Worm (Caenorhabditis elegans) whole organism, early embryonic: ENCODE measurements around the gene sre-37.
"Not testable (repeated sequence)": the region's sequence is repeated elsewhere in the genome, so short reads cannot be mapped to it uniquely, and the experiment has no call there.

ENCODE experiments used
- B0310.2 ChIP-seq: sonication (generic microtip); optimal IDR thresholded peaks from 2 replicates; lab custom pipeline; 2016; ENCODE audit warnings: mild to moderate bottlenecking, missing genetic modification characterization, missing compliant biosample characterization
- F13C5.2 ChIP-seq: sonication (generic microtip); optimal IDR thresholded peaks from 2 replicates; lab custom pipeline; 2017; ENCODE audit warnings: mild to moderate bottlenecking, missing genetic modification characterization, inconsistent platforms, missing compliant biosample characterization
- aly-1 ChIP-seq: sonication (generic microtip); optimal IDR thresholded peaks from 2 replicates; lab custom pipeline; 2016; ENCODE audit warnings: missing genetic modification characterization, missing compliant biosample characterization
- ama-1 ChIP-seq: fragments of 150-350 bp; optimal IDR thresholded peaks from 2 replicates; lab custom pipeline; 2014
- ceh-13 ChIP-seq: fragments of 200-800 bp; sonication (Bioruptor generic); optimal IDR thresholded peaks from 2 replicates; lab custom pipeline; 2018; ENCODE audit warnings: mild to moderate bottlenecking, missing genetic modification characterization, missing compliant biosample characterization
- flt-1 ChIP-seq: fragments of 200-800 bp; sonication (Bioruptor generic); IDR thresholded peaks from 2 replicates; pipeline ENCODE4 v1.3.6; 2022; ENCODE audit warnings: missing genetic modification characterization, missing compliant biosample characterization
- hmbx-1 ChIP-seq: sonication (generic microtip); optimal IDR thresholded peaks from 2 replicates; lab custom pipeline; 2016; ENCODE audit warnings: mild to moderate bottlenecking, missing genetic modification characterization, missing compliant biosample characterization
- hmg-4 ChIP-seq: fragments of 200-800 bp; sonication (Bioruptor generic); optimal IDR thresholded peaks from 2 replicates; lab custom pipeline; 2018; ENCODE audit warnings: mild to moderate bottlenecking, missing genetic modification characterization, missing compliant biosample characterization
- pes-1 ChIP-seq: fragments of 200-800 bp; sonication (Bioruptor generic); IDR thresholded peaks from 2 replicates; pipeline ENCODE4 v1.3.6; 2022; ENCODE audit warnings: missing genetic modification reagents, missing genetic modification characterization, missing compliant biosample characterization
- sea-1 ChIP-seq: fragments of 200-800 bp; sonication (Bioruptor generic); conservative IDR thresholded peaks from 2 replicates; pipeline ENCODE4 v1.3.6; 2022; ENCODE audit warnings: missing genetic modification characterization, missing compliant biosample characterization
- tbx-37 ChIP-seq: fragments of 200-800 bp; sonication (Bioruptor generic); conservative IDR thresholded peaks from 2 replicates; pipeline ENCODE4 v1.3.6; 2022; ENCODE audit warnings: missing genetic modification reagents, missing genetic modification characterization, missing compliant biosample characterization
- tra-4 ChIP-seq: sonication (generic microtip); optimal IDR thresholded peaks from 2 replicates; lab custom pipeline; 2017; ENCODE audit warnings: missing genetic modification characterization, missing compliant biosample characterization

ce11 chrII:12441164-12441563 lies 24.5 kb upstream of the sre-37 start, which contains the start of gene Y57A10C.10:
- TF ChIP-seq ama-1 (lab: Kevin White, UChicago); B0310.2; tbx-37 (GFP tag; lab: Robert Waterston, UW); ceh-13 (GFP tag; lab: Kevin White, UChicago); tra-4 (tag; lab: Kevin White, UChicago); aly-1 (tag; lab: Kevin White, UChicago); pes-1 (GFP tag; lab: Robert Waterston, UW); F13C5.2 (tag; lab: Kevin White, UChicago); sea-1 (GFP tag; lab: Robert Waterston, UW); hmg-4 (GFP tag; lab: Kevin White, UChicago); hmbx-1; flt-1 (GFP tag; lab: Robert Waterston, UW): not testable (repeated sequence)
